Fruit fly (Drosophila melanogaster): ENCODE results near the gene CG3726.
"Not testable (repeated sequence)": the region's sequence is repeated elsewhere in the genome, so short reads cannot be mapped to it uniquely, and the experiment has no call there.

Gene CG3726

DNA sequence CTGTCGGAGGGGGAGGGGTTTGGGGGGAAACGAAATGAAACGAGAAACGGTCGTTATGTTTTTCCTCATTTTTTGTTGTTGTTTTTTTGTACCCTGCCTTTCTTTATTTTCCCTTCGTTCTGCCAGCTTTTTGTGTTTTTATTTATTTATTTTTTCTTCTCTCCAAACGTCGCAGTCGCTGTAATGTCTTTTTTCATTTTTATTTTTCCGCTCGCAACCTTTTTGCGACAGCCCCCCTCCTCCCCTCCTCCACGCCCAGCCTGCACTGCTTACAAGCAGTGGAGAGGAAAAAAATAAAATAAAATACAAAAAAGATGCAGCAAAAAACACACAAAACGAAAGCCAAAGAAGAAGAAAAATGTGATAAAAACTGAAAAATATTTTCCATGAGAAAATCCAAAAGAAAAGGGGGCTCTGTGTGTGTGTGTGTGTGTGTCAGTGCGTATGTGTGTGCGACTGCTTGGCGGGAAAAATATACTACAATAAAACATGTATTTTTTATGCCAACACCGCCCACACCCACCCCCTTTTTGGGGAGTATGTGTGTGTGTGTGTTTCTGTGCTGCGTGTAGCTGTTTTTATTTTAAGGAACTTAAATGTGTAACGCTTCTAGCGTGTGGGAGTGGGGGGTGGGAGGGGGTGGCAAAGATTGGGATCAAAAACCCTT, 18.3 kb downstream of the CG3726 start:
- no peak for TF ChIP-seq CG8478 (optimal IDR thresholded peaks at IDR 0.05)
- TF ChIP-seq CTCF (optimal IDR thresholded peaks at IDR 0.05): no peak

DNA sequence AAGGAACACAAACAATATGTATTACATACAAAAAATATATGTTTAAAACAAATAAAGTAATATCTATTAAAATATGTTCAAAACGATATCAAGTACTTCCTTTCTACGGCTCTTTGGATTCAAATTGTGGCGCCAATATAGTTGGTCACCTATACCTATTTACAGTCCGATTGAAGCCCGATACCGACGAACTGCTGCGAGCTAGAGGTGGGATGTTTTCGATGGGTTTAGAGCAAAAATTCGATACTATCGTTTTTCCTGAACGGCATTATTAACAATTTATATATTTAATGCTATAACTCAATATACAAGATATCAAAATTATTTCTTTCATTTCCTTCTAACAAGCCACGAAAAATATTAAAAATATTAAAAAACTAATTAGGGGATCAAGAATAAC, 24.9 kb downstream of the CG3726 start:
- TF ChIP-seq CTCF (optimal IDR thresholded peaks at IDR 0.05) (no peak), CG8478 (optimal IDR thresholded peaks at IDR 0.05) (no peak)

DNA sequence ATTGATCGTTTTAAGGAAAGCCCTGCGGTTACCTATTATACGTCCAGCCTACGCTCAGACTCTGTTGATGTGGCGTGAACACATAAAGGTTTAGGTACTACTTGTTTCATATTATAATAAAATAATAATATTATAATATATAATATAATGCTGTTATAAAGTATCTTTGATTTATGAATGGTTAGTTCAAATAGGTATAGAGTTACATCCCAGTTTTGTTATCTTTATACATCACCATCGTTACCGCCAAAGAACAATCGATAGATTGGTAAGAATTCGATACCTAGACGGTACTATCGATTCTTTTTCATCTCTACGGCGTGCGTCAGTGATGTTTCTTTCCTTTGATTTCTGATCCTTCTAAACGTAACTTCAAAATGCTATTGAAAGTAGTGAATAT, 25.4 kb downstream of the CG3726 start, which contains the start of gene CG12728:
CG12728 (plus strand) TSS at position 301 of the 400 bp plus-strand sequence.
- not testable (repeated sequence) for TF ChIP-seq CG8478, CTCF (optimal IDR thresholded peaks at IDR 0.05)

DNA sequence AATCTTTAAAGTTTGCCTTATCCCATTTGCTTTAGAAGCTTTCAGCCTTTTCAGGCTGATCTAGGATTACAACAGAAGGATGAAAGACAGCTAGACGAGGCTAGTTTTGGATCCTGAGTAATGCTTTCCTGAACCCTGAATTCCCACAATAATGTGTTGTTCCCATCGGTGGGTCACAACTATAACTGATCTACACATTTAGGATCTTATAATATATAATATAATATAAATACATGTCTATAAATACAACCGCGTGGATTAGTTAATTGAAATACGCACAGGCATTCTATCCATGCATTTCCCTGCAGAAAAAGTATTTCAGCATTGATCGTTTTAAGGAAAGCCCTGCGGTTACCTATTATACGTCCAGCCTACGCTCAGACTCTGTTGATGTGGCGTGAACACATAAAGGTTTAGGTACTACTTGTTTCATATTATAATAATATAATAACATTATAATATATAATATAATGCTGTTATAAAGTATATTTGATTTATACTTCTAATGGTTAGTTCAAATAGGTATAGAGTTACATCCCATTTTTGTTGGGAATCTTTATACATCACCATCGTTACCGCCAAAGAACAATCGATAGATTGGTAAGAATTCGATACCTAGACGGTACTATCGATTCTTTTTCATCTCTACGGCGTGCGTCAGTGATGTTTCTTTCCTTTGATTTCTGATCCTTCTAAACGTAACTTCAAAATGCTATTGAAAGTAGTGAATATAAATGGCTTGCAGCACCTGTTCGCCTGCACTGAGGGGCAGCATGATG, 28.3 kb downstream of the CG3726 start, which contains the start of gene CG32756:
CG32756 (plus strand) TSS at position 631 of the 779 bp plus-strand sequence.
- TF ChIP-seq CTCF, CG8478 (optimal IDR thresholded peaks at IDR 0.05): not testable (repeated sequence)

- TF ChIP-seq CG8478 (optimal IDR thresholded peaks at IDR 0.05) (no peak), CTCF (optimal IDR thresholded peaks at IDR 0.05) (no peak)
Observed at dm6 chrX:5947870-5948498, 31.1 kb downstream of the CG3726 start, which contains the start of gene CG6041. TSS of gene CG6041 (plus strand) at chrX:5948160.

DNA sequence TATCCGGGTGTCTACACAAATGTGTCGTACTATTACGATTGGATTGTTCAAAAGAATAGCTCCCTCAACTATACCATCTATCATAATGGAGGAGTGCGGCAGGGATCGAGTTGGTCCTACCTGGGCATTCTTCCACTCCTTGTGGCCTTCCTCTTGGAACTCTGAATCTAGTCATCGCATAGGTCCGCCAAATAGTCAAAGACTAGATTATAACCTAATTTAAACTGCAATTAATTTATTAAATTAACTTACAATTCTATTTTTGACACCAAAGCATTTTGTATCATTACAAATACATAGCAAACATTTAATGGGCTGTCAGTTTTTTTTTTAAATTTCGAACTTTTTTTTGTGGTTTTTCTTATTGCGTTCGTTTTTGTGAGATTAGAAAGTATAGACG, 33.1 kb downstream of the CG3726 start, which contains the start of gene CG32755:
CG32755 (plus strand) TSS at position 301 of the 400 bp plus-strand sequence.
- TF ChIP-seq CG8478 (optimal IDR thresholded peaks at IDR 0.05) (no peak), CTCF (optimal IDR thresholded peaks at IDR 0.05) (no peak)

DNA sequence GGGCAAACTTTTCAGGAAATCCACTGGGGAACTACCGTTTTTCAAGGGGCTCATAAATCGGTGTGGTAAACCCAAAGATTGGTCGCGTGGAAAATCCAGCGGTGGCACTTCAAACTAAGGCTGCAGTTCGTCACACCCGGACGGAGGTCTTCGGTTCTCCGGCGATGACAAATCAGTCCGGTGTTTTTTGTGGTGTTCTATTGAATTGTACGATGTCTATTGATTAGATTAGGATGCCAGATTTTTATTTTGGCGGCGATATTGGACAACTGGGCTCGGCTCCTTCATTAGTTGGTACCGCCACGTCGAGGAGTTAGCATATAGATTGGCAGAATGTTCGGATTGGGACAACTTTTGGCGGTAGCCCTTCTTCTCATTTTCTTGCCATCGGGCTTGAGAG, 35.4 kb downstream of the CG3726 start, which contains the start of gene CG6048:
CG6048 (plus strand) TSS at position 301 of the 400 bp plus-strand sequence.
- no peak for TF ChIP-seq CTCF (optimal IDR thresholded peaks at IDR 0.05)
- TF ChIP-seq CG8478 (optimal IDR thresholded peaks at IDR 0.05): no peak

DNA sequence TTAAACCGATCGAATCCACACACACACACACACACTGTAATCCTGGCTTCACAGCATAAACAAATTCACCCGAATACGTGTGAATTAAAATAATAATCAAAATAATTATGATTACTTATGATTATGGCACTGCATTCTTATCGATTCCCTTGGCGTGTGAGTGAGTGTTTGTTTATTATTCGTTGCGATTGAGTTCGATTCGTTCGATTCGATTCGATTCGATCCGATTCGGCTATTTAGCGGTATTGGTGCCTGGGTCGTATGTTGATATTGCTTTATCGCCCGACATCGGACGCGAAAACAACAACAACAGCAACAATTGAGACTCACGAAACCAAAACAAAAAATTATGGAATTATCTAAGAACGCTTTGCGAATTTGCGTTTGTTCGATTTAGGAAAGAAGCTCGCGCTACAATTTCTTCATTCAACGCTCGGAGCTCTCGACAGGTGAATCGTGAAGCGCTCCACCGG, 38.3 kb downstream of the CG3726 start, which contains the start of gene CG6067:
CG6067 (plus strand) TSS at position 423 of the 473 bp plus-strand sequence.
- TF ChIP-seq CTCF (optimal IDR thresholded peaks at IDR 0.05): no peak
- no peak for TF ChIP-seq CG8478 (optimal IDR thresholded peaks at IDR 0.05)

dm6 chrX:5956646-5957441, 39.9 kb downstream of the CG3726 start:
- peak; percentile 77 to 81 for TF ChIP-seq CTCF (optimal IDR thresholded peaks at IDR 0.05)
- no peak for TF ChIP-seq CG8478 (optimal IDR thresholded peaks at IDR 0.05)

- no peak for TF ChIP-seq CG8478 (optimal IDR thresholded peaks at IDR 0.05)
- TF ChIP-seq CTCF (optimal IDR thresholded peaks at IDR 0.05): peak; percentile 48 to 58
Observed at dm6 chrX:5964169-5964686, 47.3 kb downstream of the CG3726 start.

DNA sequence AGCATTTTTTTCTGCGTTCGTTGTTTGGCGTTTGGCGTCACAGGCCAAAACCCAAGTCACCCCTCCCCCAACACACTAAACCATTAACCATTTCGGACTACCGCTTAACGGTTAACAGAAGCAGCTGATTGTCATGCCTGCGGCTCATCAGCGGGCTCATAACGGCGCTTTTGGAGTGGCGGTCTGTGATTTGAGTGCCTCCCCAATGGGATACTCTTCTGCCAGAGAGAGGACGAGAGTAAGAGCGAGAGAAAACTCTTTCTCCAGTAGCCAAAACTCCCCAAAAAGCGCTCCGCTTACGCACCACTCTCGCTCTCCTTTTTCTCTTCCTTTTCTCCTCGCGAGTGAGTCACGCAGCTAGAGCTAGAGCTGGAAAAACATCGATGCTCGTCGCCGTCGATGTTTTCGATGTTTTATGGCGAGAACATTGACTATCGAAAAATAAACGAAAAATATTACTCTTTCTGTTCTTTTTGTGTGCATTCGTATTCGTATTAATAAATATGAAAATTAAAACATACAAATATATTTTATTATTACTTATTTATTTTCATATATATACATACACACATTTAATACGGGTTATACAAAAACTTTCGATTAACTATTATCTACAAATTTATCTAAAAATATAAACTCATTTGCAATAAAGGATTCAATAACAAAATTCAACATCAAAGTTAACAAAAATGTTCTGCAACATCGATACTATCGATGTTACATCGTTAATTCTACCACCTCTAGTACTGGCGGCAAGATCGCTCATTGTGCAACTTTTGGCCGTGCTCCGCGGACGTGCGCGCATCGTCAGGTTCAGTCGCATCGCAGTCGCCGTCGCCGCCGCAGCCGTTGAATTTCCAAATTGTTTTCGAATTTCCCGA, 48.9 kb downstream of the CG3726 start, which contains the start of gene Grip:
Grip (plus strand) TSS at position 763 of the 881 bp plus-strand sequence.
- no peak for TF ChIP-seq CG8478 (optimal IDR thresholded peaks at IDR 0.05)
- TF ChIP-seq CTCF (optimal IDR thresholded peaks at IDR 0.05): no peak

DNA sequence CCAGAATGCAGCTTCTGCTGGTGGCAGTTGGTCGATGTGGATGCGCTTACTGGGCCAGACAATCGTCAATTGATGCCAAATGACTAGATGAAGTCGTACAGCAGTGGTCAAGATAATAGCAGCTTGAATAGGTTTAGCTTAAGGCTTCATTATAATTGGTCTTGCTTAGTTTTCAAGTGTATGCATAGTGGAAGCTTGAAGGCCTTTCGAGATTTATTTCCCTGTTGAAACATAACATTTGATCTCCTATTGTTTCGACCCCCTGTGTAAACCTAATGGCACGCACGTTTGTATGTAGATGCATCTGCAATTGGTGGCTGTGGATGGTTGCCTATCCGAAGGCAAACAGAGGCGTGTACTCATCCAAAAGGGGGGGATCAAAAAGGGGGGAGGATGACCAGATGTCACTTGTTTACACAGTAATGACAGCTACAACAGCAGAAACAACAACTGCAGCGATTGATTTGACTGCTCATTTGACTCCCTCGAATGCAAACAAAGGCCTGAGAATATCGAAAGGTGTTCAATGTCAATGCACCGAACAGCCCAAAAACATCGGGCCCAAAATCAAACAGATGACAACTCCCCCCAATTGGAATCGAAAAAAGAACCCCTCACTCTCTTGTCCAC, 51.3 kb downstream of the CG3726 start:
- no peak for TF ChIP-seq CG8478 (optimal IDR thresholded peaks at IDR 0.05)
- TF ChIP-seq CTCF (optimal IDR thresholded peaks at IDR 0.05): no peak
